Worm (Caenorhabditis elegans) whole organism, L2 larva: ENCODE measurements around the gene tmed-1.

Source experiments
- C34F6.9 ChIP-seq: fragments of 150-350 bp; optimal IDR thresholded peaks from 2 replicates; lab custom pipeline; 2014; ENCODE audit warnings: missing biosample characterization, missing genetic modification characterization
- F13H6.1 ChIP-seq: sonication (generic microtip); optimal IDR thresholded peaks from 2 replicates; lab custom pipeline; 2016; ENCODE audit warnings: missing genetic modification characterization, missing compliant biosample characterization
- R02D3.7 ChIP-seq: fragments of 150-350 bp; optimal IDR thresholded peaks from 2 replicates; lab custom pipeline; 2014; ENCODE audit warnings: missing biosample characterization, missing genetic modification characterization
- Y55F3AM.14 ChIP-seq: fragments of 200-800 bp; sonication (Bioruptor generic); optimal IDR thresholded peaks from 2 replicates; lab custom pipeline; 2018; ENCODE audit warnings: mild to moderate bottlenecking, missing genetic modification characterization, missing compliant biosample characterization
- alr-1 ChIP-seq: fragments of 150-350 bp; optimal IDR thresholded peaks from 2 replicates; lab custom pipeline; 2014; ENCODE audit warnings: missing biosample characterization, missing genetic modification characterization
- aly-2 ChIP-seq: fragments of 150-350 bp; optimal IDR thresholded peaks from 2 replicates; lab custom pipeline; 2014; ENCODE audit warnings: missing biosample characterization, missing genetic modification characterization
- ama-1 ChIP-seq: fragments of 150-350 bp; optimal IDR thresholded peaks from 2 replicates; lab custom pipeline; 2018; ENCODE audit warnings: inconsistent platforms
- ceh-82 ChIP-seq: fragments of 150-350 bp; optimal IDR thresholded peaks from 2 replicates; lab custom pipeline; 2014; ENCODE audit warnings: missing biosample characterization, missing genetic modification characterization
- dmd-4 ChIP-seq: sonication (generic microtip); optimal IDR thresholded peaks from 2 replicates; lab custom pipeline; 2017; ENCODE audit warnings: missing biosample characterization, missing genetic modification characterization
- egl-27 ChIP-seq: sonication (generic microtip); optimal IDR thresholded peaks from 3 replicates; lab custom pipeline; 2017; ENCODE audit warnings: missing biosample characterization, missing genetic modification reagents, missing genetic modification characterization
- elt-1 ChIP-seq: fragments of 150-350 bp; optimal IDR thresholded peaks from 2 replicates; lab custom pipeline; 2014; ENCODE audit warnings: missing biosample characterization, missing genetic modification characterization
- elt-3 ChIP-seq: sonication (generic microtip); optimal IDR thresholded peaks from 2 replicates; lab custom pipeline; 2017; ENCODE audit warnings: missing biosample characterization, missing genetic modification characterization
- fos-1 ChIP-seq: fragments of 150-350 bp; optimal IDR thresholded peaks from 2 replicates; lab custom pipeline; 2014; ENCODE audit warnings: missing biosample characterization, missing genetic modification characterization
- gmeb-1 ChIP-seq: fragments of 150-350 bp; optimal IDR thresholded peaks from 2 replicates; lab custom pipeline; 2014; ENCODE audit warnings: missing biosample characterization, missing genetic modification characterization
- lin-11 ChIP-seq: fragments of 150-350 bp; sonication (generic microtip); optimal IDR thresholded peaks from 2 replicates; lab custom pipeline; 2014; ENCODE audit warnings: missing biosample characterization, missing genetic modification characterization, inconsistent platforms, mixed read lengths
- lin-13 ChIP-seq: fragments of 150-350 bp; optimal IDR thresholded peaks from 2 replicates; lab custom pipeline; 2014; ENCODE audit warnings: missing biosample characterization, missing genetic modification reagents, missing genetic modification characterization
- lin-39 ChIP-seq: fragments of 150-350 bp; optimal IDR thresholded peaks from 2 replicates; lab custom pipeline; 2014; ENCODE audit warnings: missing biosample characterization, missing genetic modification reagents, missing genetic modification characterization
- lsy-2 ChIP-seq, 2 experiments: fragments of 150-350 bp in 1 of 2; sonication (generic microtip) in 1 of 2; optimal IDR thresholded peaks; 2 replicates each; lab custom pipeline; 2014 to 2017; ENCODE audit warnings: missing biosample characterization in 2 of 2, missing genetic modification characterization in 2 of 2
- mab-5 ChIP-seq: fragments of 150-350 bp; optimal IDR thresholded peaks from 2 replicates; lab custom pipeline; 2014; ENCODE audit warnings: missing biosample characterization, missing genetic modification characterization
- mbf-1 ChIP-seq: sonication (generic microtip); optimal IDR thresholded peaks from 2 replicates; lab custom pipeline; 2017; ENCODE audit warnings: missing biosample characterization, missing genetic modification characterization
- mdl-1 ChIP-seq, 2 experiments: fragments of 150-350 bp in 1 of 2; sonication (generic microtip) in 1 of 2; optimal IDR thresholded peaks; 2 replicates each; lab custom pipeline; 2017; ENCODE audit warnings: missing biosample characterization in 2 of 2, missing genetic modification characterization in 2 of 2
- nhr-11 ChIP-seq: fragments of 150-350 bp; optimal IDR thresholded peaks from 2 replicates; lab custom pipeline; 2014; ENCODE audit warnings: missing biosample characterization, missing genetic modification characterization
- nhr-12 ChIP-seq: fragments of 150-350 bp; optimal IDR thresholded peaks from 2 replicates; lab custom pipeline; 2014; ENCODE audit warnings: missing biosample characterization, missing genetic modification characterization
- nhr-129 ChIP-seq: fragments of 150-350 bp; optimal IDR thresholded peaks from 2 replicates; lab custom pipeline; 2014; ENCODE audit warnings: missing biosample characterization, missing genetic modification characterization
- nhr-21 ChIP-seq: fragments of 150-350 bp; optimal IDR thresholded peaks from 2 replicates; lab custom pipeline; 2014; ENCODE audit warnings: missing biosample characterization, missing genetic modification characterization
- nhr-25 ChIP-seq: fragments of 150-350 bp; sonication (generic microtip); optimal IDR thresholded peaks from 3 replicates; lab custom pipeline; 2014; ENCODE audit warnings: missing biosample characterization, missing genetic modification characterization
- nhr-6 ChIP-seq: fragments of 150-350 bp; optimal IDR thresholded peaks from 2 replicates; lab custom pipeline; 2014; ENCODE audit warnings: missing biosample characterization, missing genetic modification characterization
- peb-1 ChIP-seq: fragments of 150-350 bp; optimal IDR thresholded peaks from 2 replicates; lab custom pipeline; 2014; ENCODE audit warnings: missing biosample characterization, missing genetic modification characterization
- sem-4 ChIP-seq: fragments of 150-350 bp; optimal IDR thresholded peaks from 2 replicates; lab custom pipeline; 2014; ENCODE audit warnings: missing biosample characterization, missing genetic modification reagents, missing genetic modification characterization
- skn-1 ChIP-seq: sonication (generic microtip); optimal IDR thresholded peaks from 2 replicates; lab custom pipeline; 2017; ENCODE audit warnings: missing biosample characterization, missing genetic modification characterization
- sma-3 ChIP-seq: sonication (generic microtip); optimal IDR thresholded peaks from 2 replicates; lab custom pipeline; 2016; ENCODE audit warnings: missing genetic modification reagents, missing genetic modification characterization, missing compliant biosample characterization
- snpc-4 ChIP-seq: fragments of 150-350 bp; optimal IDR thresholded peaks from 2 replicates; lab custom pipeline; 2014; ENCODE audit warnings: missing biosample characterization, missing genetic modification characterization
- unc-55 ChIP-seq: fragments of 150-350 bp; sonication (generic microtip); optimal IDR thresholded peaks from 3 replicates; lab custom pipeline; 2014; ENCODE audit warnings: missing biosample characterization, missing genetic modification reagents, missing genetic modification characterization
- zag-1 ChIP-seq: fragments of 150-350 bp; optimal IDR thresholded peaks from 2 replicates; lab custom pipeline; 2014; ENCODE audit warnings: missing biosample characterization, missing genetic modification characterization
- ztf-1 ChIP-seq: fragments of 200-800 bp; sonication (Bioruptor generic); conservative IDR thresholded peaks from 2 replicates; pipeline ENCODE4 v1.3.6; 2022; ENCODE audit warnings: missing genetic modification characterization, missing compliant biosample characterization
- ztf-11 ChIP-seq: sonication (generic microtip); optimal IDR thresholded peaks from 2 replicates; lab custom pipeline; 2017; ENCODE audit warnings: missing biosample characterization, missing genetic modification characterization
- ztf-4 ChIP-seq: fragments of 150-350 bp; optimal IDR thresholded peaks from 2 replicates; lab custom pipeline; 2014; ENCODE audit warnings: missing biosample characterization, missing genetic modification characterization

The tmed-1 gene

DNA sequence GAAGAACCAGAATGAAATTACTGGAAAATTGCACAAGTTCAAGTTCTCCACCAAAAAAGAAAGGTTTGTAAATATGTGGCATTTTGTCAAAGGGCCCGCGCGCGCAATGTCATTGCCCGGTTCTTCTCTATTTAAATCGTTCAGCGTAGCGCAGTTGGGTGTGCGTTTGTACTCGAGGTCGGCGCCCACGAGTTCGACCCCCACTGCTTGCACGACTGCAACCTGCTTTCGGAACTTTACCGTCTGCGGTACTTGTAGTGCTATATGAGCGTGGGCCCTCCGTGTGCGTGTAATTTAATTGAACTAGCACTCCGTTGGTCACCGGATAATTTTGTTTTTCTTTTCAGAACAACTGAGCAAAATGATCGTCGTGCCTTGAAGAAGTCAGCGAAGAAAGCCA lies 8.5 kb upstream of the tmed-1 start (continued):
- TF ChIP-seq dmd-4 = no peak
- TF ChIP-seq sma-3 = peak; percentile 76
- no peak for TF ChIP-seq nhr-11
- TF ChIP-seq skn-1 (tag; lab: Kevin White, UChicago) = no peak
- TF ChIP-seq zag-1 (tag; lab: Kevin White, UChicago) = peak; percentile 36
- peak; percentile 10 for TF ChIP-seq lin-11 (tag; lab: Kevin White, UChicago)
- no peak for TF ChIP-seq mab-5
- TF ChIP-seq gmeb-1 = peak; percentile 70
- no peak for TF ChIP-seq peb-1 (tag; lab: Kevin White, UChicago)
- TF ChIP-seq snpc-4 (tag; lab: Kevin White, UChicago) = no peak
- TF ChIP-seq mdl-1 (tag; optimal IDR thresholded peaks at IDR 0.05; lab: Kevin White, UChicago) = peak in 1 of 2 experiments; percentile 57
- peak; percentile 51 for TF ChIP-seq fos-1 (tag; lab: Kevin White, UChicago)
- peak; percentile 50 for TF ChIP-seq nhr-25 (tag; lab: Kevin White, UChicago)
- TF ChIP-seq mbf-1 (tag; lab: Kevin White, UChicago) = no peak
- TF ChIP-seq egl-27 (tag; lab: Kevin White, UChicago) = peak; percentile 49
- TF ChIP-seq nhr-6 (tag; lab: Kevin White, UChicago) = no peak
- peak; percentile 75 for TF ChIP-seq Y55F3AM.14 (GFP tag; lab: Kevin White, UChicago)
- no peak for TF ChIP-seq aly-2
- no peak for TF ChIP-seq elt-1

DNA sequence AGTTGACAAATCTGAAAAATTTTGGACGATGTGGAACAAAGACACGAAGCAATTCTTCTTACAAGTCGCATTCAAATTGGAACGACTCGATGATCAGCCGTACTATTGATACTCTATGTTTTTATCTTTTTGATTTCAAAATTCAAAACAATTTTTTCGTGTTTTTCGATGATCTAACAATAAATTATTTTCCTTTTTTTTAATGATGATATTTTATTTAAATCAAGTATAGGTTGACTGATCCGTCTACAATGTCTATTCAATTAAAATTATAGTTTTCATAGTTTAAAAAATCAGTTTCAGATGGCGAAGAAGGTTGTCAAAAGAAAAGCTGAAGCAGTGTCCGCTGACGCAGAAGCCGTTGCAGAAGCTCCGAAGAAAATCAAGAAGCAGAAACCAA lies 7.2 kb upstream of the tmed-1 start, which contains the start of gene rbm-34:
TSS of gene rbm-34 (plus strand) at position 301 of the 400 bp plus-strand sequence.
- no peak for TF ChIP-seq R02D3.7 (tag; lab: Kevin White, UChicago)
- no peak for TF ChIP-seq ceh-82 (tag; lab: Kevin White, UChicago)
- no peak for TF ChIP-seq lsy-2 (tag; optimal IDR thresholded peaks at IDR 0.05; lab: Kevin White, UChicago)
- no peak for TF ChIP-seq lin-39 (tag; lab: Kevin White, UChicago)
- TF ChIP-seq mdl-1 (tag; optimal IDR thresholded peaks at IDR 0.05; lab: Kevin White, UChicago) = no peak
- no peak for TF ChIP-seq skn-1 (tag; lab: Kevin White, UChicago)
- no peak for TF ChIP-seq ztf-1 (GFP tag; lab: Robert Waterston, UW)
- TF ChIP-seq nhr-6 (tag; lab: Kevin White, UChicago) = no peak
- TF ChIP-seq alr-1 (tag; lab: Kevin White, UChicago) = no peak
- TF ChIP-seq lin-13 = no peak
- TF ChIP-seq ama-1 (lab: Kevin White, UChicago) = no peak
- TF ChIP-seq elt-3 (tag; lab: Kevin White, UChicago) = no peak
- no peak for TF ChIP-seq sem-4 (tag; lab: Kevin White, UChicago)
- no peak for TF ChIP-seq nhr-12 (tag; lab: Kevin White, UChicago)
- TF ChIP-seq Y55F3AM.14 (GFP tag; lab: Kevin White, UChicago) = no peak

DNA sequence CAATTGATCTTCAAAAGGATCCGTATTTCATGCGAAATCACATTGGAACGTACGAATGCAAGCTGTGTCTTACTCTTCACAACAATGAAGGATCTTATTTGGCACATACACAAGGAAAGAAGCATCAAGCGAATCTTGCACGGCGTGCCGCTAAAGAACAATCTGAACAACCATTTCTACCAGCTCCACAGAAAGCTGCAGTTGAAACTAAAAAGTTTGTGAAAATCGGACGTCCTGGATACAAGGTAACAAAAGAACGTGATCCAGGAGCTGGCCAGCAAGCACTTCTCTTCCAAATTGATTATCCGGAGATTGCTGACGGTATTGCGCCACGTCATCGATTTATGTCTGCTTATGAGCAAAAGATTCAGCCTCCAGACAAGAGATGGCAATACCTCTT lies 6.6 kb upstream of the tmed-1 start:
- TF ChIP-seq ztf-11 (tag; lab: Kevin White, UChicago) = no peak
- peak; percentile 3 for TF ChIP-seq nhr-129

DNA sequence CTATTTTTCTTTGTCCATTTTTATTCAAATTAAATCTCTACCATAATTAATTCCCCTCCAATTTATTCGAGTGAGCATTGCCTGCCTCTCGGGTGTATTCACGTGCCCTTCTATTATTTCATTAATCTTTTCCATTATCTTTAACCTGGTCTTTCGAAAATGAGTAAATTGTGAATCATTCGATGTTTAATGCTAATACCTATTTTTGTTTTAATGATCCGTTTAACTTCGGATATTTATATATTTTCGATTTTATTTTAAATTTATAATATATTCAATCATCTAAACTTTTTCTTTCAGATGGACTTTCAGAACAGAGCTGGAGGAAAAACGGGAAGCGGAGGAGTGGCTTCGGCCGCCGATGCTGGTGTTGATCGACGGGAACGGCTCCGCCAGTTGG lies 6.2 kb upstream of the tmed-1 start, which contains the start of gene repo-1:
TSS of gene repo-1 (plus strand) at position 301 of the 400 bp plus-strand sequence.
- TF ChIP-seq R02D3.7 (tag; lab: Kevin White, UChicago) = no peak
- no peak for TF ChIP-seq ama-1 (lab: Kevin White, UChicago)
- TF ChIP-seq lin-13 = no peak
- no peak for TF ChIP-seq nhr-6 (tag; lab: Kevin White, UChicago)
- no peak for TF ChIP-seq sem-4 (tag; lab: Kevin White, UChicago)
- no peak for TF ChIP-seq ztf-1 (GFP tag; lab: Robert Waterston, UW)
- no peak for TF ChIP-seq mdl-1 (tag; optimal IDR thresholded peaks at IDR 0.05; lab: Kevin White, UChicago)
- no peak for TF ChIP-seq ztf-4 (tag; lab: Kevin White, UChicago)
- no peak for TF ChIP-seq C34F6.9
- no peak for TF ChIP-seq nhr-21 (tag; lab: Kevin White, UChicago)
- TF ChIP-seq nhr-11 = no peak
- TF ChIP-seq unc-55 (GFP tag; lab: Kevin White, UChicago) = no peak
- TF ChIP-seq gmeb-1 = no peak
- no peak for TF ChIP-seq lsy-2 (tag; optimal IDR thresholded peaks at IDR 0.05; lab: Kevin White, UChicago)
- no peak for TF ChIP-seq mbf-1 (tag; lab: Kevin White, UChicago)
- no peak for TF ChIP-seq F13H6.1 (tag; lab: Kevin White, UChicago)
